Fruit fly (Drosophila melanogaster) whole organism, prepupa: ENCODE results near the gene ohgt.

Experiments
- Blimp-1 ChIP-seq: fragments of 200-800 bp; sonication (Bioruptor generic); optimal IDR thresholded peaks from 3 replicates; lab custom pipeline; 2017; ENCODE audit warnings: missing biosample characterization, missing genetic modification characterization, mild to moderate bottlenecking, moderate library complexity, missing genetic modification reagents
- CG10631 ChIP-seq: fragments of 200-800 bp; sonication (Bioruptor generic); optimal IDR thresholded peaks from 2 replicates; lab custom pipeline; 2016; ENCODE audit warnings: missing biosample characterization, missing genetic modification characterization
- CG10669 ChIP-seq: fragments of 200-800 bp; sonication (Bioruptor generic); optimal IDR thresholded peaks from 3 replicates; lab custom pipeline; 2018; ENCODE audit warnings: missing biosample characterization, mild to moderate bottlenecking, missing genetic modification characterization, moderate library complexity
- CG11294 ChIP-seq: fragments of 200-800 bp; sonication (Bioruptor generic); IDR thresholded peaks from 2 replicates; pipeline ENCODE4 v1.3.6; 2022; ENCODE audit warnings: missing biosample characterization, missing genetic modification characterization
- CG11762 ChIP-seq: fragments of 200-800 bp; sonication (Bioruptor generic); optimal IDR thresholded peaks from 3 replicates; lab custom pipeline; 2016; ENCODE audit warnings: missing biosample characterization, missing genetic modification characterization; ENCODE audit not compliant: insufficient read depth
- CG11902 ChIP-seq: fragments of 200-800 bp; sonication (Bioruptor generic); optimal IDR thresholded peaks from 3 replicates; lab custom pipeline; 2016; ENCODE audit warnings: missing biosample characterization, missing genetic modification characterization
- CG15336 ChIP-seq: fragments of 200-800 bp; sonication (Bioruptor generic); IDR thresholded peaks from 2 replicates; pipeline ENCODE4 v1.3.6; 2022; ENCODE audit warnings: missing biosample characterization, missing genetic modification characterization
- CG1621 ChIP-seq: fragments of 200-800 bp; sonication (Bioruptor generic); optimal IDR thresholded peaks from 3 replicates; lab custom pipeline; 2018; ENCODE audit warnings: missing biosample characterization, mild to moderate bottlenecking, missing genetic modification characterization
- CG16779 ChIP-seq: fragments of 200-800 bp; sonication (Bioruptor generic); optimal IDR thresholded peaks from 3 replicates; lab custom pipeline; 2017; ENCODE audit warnings: missing biosample characterization, mild to moderate bottlenecking, missing genetic modification characterization
- CG3032 ChIP-seq: fragments of 200-800 bp; optimal IDR thresholded peaks from 2 replicates; lab custom pipeline; 2019; ENCODE audit warnings: missing biosample characterization, mild to moderate bottlenecking, missing genetic modification characterization, moderate library complexity
- CG31627 ChIP-seq: fragments of 200-800 bp; sonication (Bioruptor generic); optimal IDR thresholded peaks from 3 replicates; lab custom pipeline; 2016; ENCODE audit warnings: missing biosample characterization, missing genetic modification characterization
- CG32006 ChIP-seq: fragments of 200-800 bp; sonication (Bioruptor generic); optimal IDR thresholded peaks from 3 replicates; lab custom pipeline; 2017; ENCODE audit warnings: missing biosample characterization, mild to moderate bottlenecking, missing genetic modification characterization
- CG34406 ChIP-seq: fragments of 200-800 bp; sonication (Bioruptor generic); optimal IDR thresholded peaks from 3 replicates; lab custom pipeline; 2016; ENCODE audit warnings: missing biosample characterization, missing genetic modification characterization
- CG4318 ChIP-seq: fragments of 200-800 bp; sonication (Bioruptor generic); optimal IDR thresholded peaks from 3 replicates; lab custom pipeline; 2017; ENCODE audit warnings: missing biosample characterization, mild to moderate bottlenecking, missing genetic modification characterization
- CG6163 ChIP-seq: fragments of 200-800 bp; sonication (Bioruptor generic); IDR thresholded peaks from 3 replicates; pipeline ENCODE4 v1.3.6; 2022; ENCODE audit warnings: missing biosample characterization, missing genetic modification characterization
- CG6276 ChIP-seq: fragments of 200-800 bp; sonication (Bioruptor generic); optimal IDR thresholded peaks from 2 replicates; lab custom pipeline; 2017; ENCODE audit warnings: missing biosample characterization, mild to moderate bottlenecking, missing genetic modification characterization
- CG6792 ChIP-seq: fragments of 200-800 bp; sonication (Bioruptor generic); optimal IDR thresholded peaks from 3 replicates; lab custom pipeline; 2016; ENCODE audit warnings: missing biosample characterization, missing genetic modification characterization
- CG6808 ChIP-seq: fragments of 200-800 bp; sonication (Bioruptor generic); optimal IDR thresholded peaks from 3 replicates; lab custom pipeline; 2017; ENCODE audit warnings: missing biosample characterization, missing genetic modification characterization, mild to moderate bottlenecking, moderate library complexity, missing genetic modification reagents
- CG6854 ChIP-seq: fragments of 200-800 bp; sonication (Bioruptor generic); optimal IDR thresholded peaks from 2 replicates; lab custom pipeline; 2017; ENCODE audit warnings: missing biosample characterization, mild to moderate bottlenecking, missing genetic modification characterization
- CG8632 ChIP-seq: fragments of 200-800 bp; sonication (Bioruptor generic); optimal IDR thresholded peaks from 3 replicates; lab custom pipeline; 2016; ENCODE audit warnings: missing biosample characterization, missing genetic modification characterization
- Eip75B ChIP-seq: fragments of 200-800 bp; sonication (Bioruptor generic); optimal IDR thresholded peaks from 3 replicates; lab custom pipeline; 2016; ENCODE audit warnings: missing biosample characterization, missing genetic modification characterization
- Eip78C ChIP-seq: fragments of 200-800 bp; sonication (Bioruptor generic); peaks from one replicate; lab custom pipeline; 2016; ENCODE audit warnings: missing biosample characterization, missing genetic modification characterization
- Eip93F ChIP-seq: fragments of 200-800 bp; sonication (Bioruptor generic); optimal IDR thresholded peaks from 2 replicates; lab custom pipeline; 2016; ENCODE audit warnings: missing biosample characterization, mild to moderate bottlenecking, missing genetic modification characterization
- Ets21C ChIP-seq: fragments of 200-800 bp; sonication (Bioruptor generic); optimal IDR thresholded peaks from 3 replicates; lab custom pipeline; 2016; ENCODE audit warnings: missing biosample characterization, missing genetic modification characterization
- Ets96B ChIP-seq: fragments of 200-800 bp; optimal IDR thresholded peaks from 2 replicates; lab custom pipeline; 2019; ENCODE audit warnings: missing biosample characterization, mild to moderate bottlenecking, missing genetic modification characterization, moderate library complexity
- Gug ChIP-seq: fragments of 200-800 bp; sonication (Bioruptor generic); IDR thresholded peaks from 2 replicates; pipeline ENCODE4 v1.3.6; 2022; ENCODE audit warnings: missing biosample characterization, missing genetic modification characterization
- Hr38 ChIP-seq: sonication (Bioruptor generic); optimal IDR thresholded peaks from 2 replicates; lab custom pipeline; 2016; ENCODE audit warnings: missing biosample characterization, missing genetic modification characterization
- Hr39 ChIP-seq: fragments of 200-800 bp; sonication (Bioruptor generic); optimal IDR thresholded peaks from 2 replicates; lab custom pipeline; 2016; ENCODE audit warnings: missing biosample characterization, missing genetic modification characterization
- Hr4 ChIP-seq: fragments of 200-800 bp; sonication (Bioruptor generic); optimal IDR thresholded peaks from 3 replicates; lab custom pipeline; 2016; ENCODE audit warnings: missing biosample characterization, missing genetic modification characterization
- Lpt ChIP-seq: fragments of 200-800 bp; sonication (Bioruptor generic); optimal IDR thresholded peaks from 3 replicates; lab custom pipeline; 2016; ENCODE audit warnings: missing biosample characterization, missing genetic modification characterization
- Met ChIP-seq: fragments of 200-800 bp; sonication (Bioruptor generic); optimal IDR thresholded peaks from 3 replicates; lab custom pipeline; 2016; ENCODE audit warnings: missing biosample characterization, missing genetic modification characterization
- OdsH ChIP-seq: fragments of 200-800 bp; sonication (Bioruptor generic); optimal IDR thresholded peaks from 3 replicates; lab custom pipeline; 2016; ENCODE audit warnings: missing biosample characterization, missing genetic modification characterization
- Smox ChIP-seq: fragments of 200-800 bp; sonication (Bioruptor generic); optimal IDR thresholded peaks from 3 replicates; lab custom pipeline; 2016; ENCODE audit warnings: missing biosample characterization, missing genetic modification characterization
- Sox102F ChIP-seq: fragments of 200-800 bp; sonication (Bioruptor generic); optimal IDR thresholded peaks from 2 replicates; lab custom pipeline; 2016; ENCODE audit warnings: missing biosample characterization, mild to moderate bottlenecking, missing genetic modification characterization
- Sox14 ChIP-seq: fragments of 200-800 bp; sonication (Bioruptor generic); optimal IDR thresholded peaks from 3 replicates; lab custom pipeline; 2016; ENCODE audit warnings: missing biosample characterization, missing genetic modification characterization
- Sox15 ChIP-seq: fragments of 200-800 bp; sonication (Bioruptor generic); optimal IDR thresholded peaks from 3 replicates; lab custom pipeline; 2016; ENCODE audit warnings: missing biosample characterization, missing genetic modification characterization
- achi ChIP-seq: fragments of 200-800 bp; sonication (Bioruptor generic); optimal IDR thresholded peaks from 3 replicates; lab custom pipeline; 2016; ENCODE audit warnings: missing biosample characterization, missing genetic modification characterization
- acj6 ChIP-seq: fragments of 200-800 bp; sonication (Bioruptor generic); optimal IDR thresholded peaks from 3 replicates; lab custom pipeline; 2016; ENCODE audit warnings: missing biosample characterization, missing genetic modification characterization
- cyc ChIP-seq: fragments of 200-800 bp; sonication (Bioruptor generic); optimal IDR thresholded peaks from 3 replicates; lab custom pipeline; 2016; ENCODE audit warnings: missing biosample characterization, missing genetic modification characterization
- eg ChIP-seq: fragments of 200-800 bp; sonication (Bioruptor generic); IDR thresholded peaks from 3 replicates; pipeline ENCODE4 v1.3.6; 2022; ENCODE audit warnings: missing biosample characterization, missing genetic modification characterization
- esn ChIP-seq: fragments of 200-800 bp; sonication (Bioruptor generic); optimal IDR thresholded peaks from 2 replicates; lab custom pipeline; 2016; ENCODE audit warnings: missing biosample characterization, mild to moderate bottlenecking, missing genetic modification characterization, moderate library complexity
- fd59A ChIP-seq: fragments of 200-800 bp; sonication (Bioruptor generic); optimal IDR thresholded peaks from 2 replicates; lab custom pipeline; 2017; ENCODE audit warnings: missing biosample characterization, mild to moderate bottlenecking, missing genetic modification characterization, missing genetic modification reagents
- fkh ChIP-seq: fragments of 200-800 bp; sonication (Bioruptor generic); optimal IDR thresholded peaks from 3 replicates; lab custom pipeline; 2017; ENCODE audit warnings: missing biosample characterization, mild to moderate bottlenecking, missing genetic modification characterization, moderate library complexity
- lz ChIP-seq: fragments of 200-800 bp; sonication (Bioruptor generic); optimal IDR thresholded peaks from 3 replicates; lab custom pipeline; 2016; ENCODE audit warnings: missing biosample characterization, missing genetic modification characterization
- net ChIP-seq: fragments of 200-800 bp; sonication (Bioruptor generic); optimal IDR thresholded peaks from 3 replicates; lab custom pipeline; 2016; ENCODE audit warnings: missing biosample characterization, missing genetic modification characterization
- pdm3 ChIP-seq: fragments of 200-800 bp; sonication (Bioruptor generic); optimal IDR thresholded peaks from 3 replicates; lab custom pipeline; 2016; ENCODE audit warnings: missing biosample characterization, missing genetic modification characterization
- salr ChIP-seq, 2 experiments: fragments of 200-800 bp; sonication (Bioruptor generic); optimal IDR thresholded peaks; 3 replicates each; lab custom pipeline; 2016 to 2018; ENCODE audit warnings: missing biosample characterization in 2 of 2, missing genetic modification characterization in 2 of 2, mild to moderate bottlenecking in 1 of 2
- spab ChIP-seq: fragments of 200-800 bp; sonication (Bioruptor generic); optimal IDR thresholded peaks from 2 replicates; lab custom pipeline; 2017; ENCODE audit warnings: missing biosample characterization, mild to moderate bottlenecking, missing genetic modification characterization, missing genetic modification reagents
- ss ChIP-seq, 2 experiments: fragments of 200-800 bp; sonication (Bioruptor generic); optimal IDR thresholded peaks; 2 replicates in 1 of 2; 3 replicates in 1 of 2; lab custom pipeline; 2017 to 2018; ENCODE audit warnings: mild to moderate bottlenecking in 2 of 2, missing biosample characterization in 2 of 2, missing genetic modification characterization in 2 of 2, moderate library complexity in 1 of 2
- svp ChIP-seq: fragments of 200-800 bp; sonication (Bioruptor generic); peaks from one replicate; lab custom pipeline; 2016; ENCODE audit warnings: missing biosample characterization, missing genetic modification characterization
- topi ChIP-seq: fragments of 200-800 bp; sonication (Bioruptor generic); optimal IDR thresholded peaks from 3 replicates; lab custom pipeline; 2016; ENCODE audit warnings: missing biosample characterization, missing genetic modification characterization
- vri ChIP-seq: fragments of 200-800 bp; sonication (Bioruptor generic); optimal IDR thresholded peaks from 3 replicates; lab custom pipeline; 2016; ENCODE audit warnings: missing biosample characterization, mild to moderate bottlenecking, missing genetic modification characterization

The ohgt gene

DNA sequence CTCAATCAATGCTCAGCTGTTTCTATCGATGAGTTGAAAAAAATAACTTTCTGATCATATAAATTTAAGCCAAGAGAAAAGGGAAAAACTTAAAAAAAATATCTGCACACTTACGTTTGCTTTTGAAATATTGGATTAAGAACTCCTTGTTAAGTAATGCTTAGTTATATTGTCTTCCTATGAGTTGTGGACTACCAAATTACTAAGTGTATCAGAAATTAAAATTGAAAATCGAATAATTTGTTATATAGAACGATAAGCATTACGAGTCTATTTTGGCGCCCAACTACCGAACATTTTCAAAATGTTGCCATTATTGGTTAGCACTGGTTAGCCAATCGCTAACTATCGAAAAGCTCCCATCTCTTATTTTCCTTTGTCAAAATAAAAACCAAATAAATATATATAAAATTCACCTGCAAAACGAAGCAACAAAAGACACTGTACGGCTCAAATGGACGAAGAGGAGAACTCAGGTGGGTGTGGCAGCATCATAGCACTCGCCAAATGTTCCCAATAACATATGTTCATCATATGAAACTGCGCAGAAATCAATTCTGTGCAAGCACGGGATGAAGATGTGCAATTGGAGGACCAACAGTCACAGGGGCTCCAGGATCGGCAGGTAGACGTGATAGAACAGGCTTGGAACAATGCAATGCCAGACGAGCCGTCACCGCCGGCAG, at the start of gene ohgt:
TSS of gene ohgt (plus strand) at position 358 of the 686 bp plus-strand sequence.
- TF ChIP-seq Sox102F, result no peak
- no peak for TF ChIP-seq CG6276
- TF ChIP-seq CG15336, result 0 out of 2 replicates have a peak, but pooled peaks have one; percentile 38
- no peak for TF ChIP-seq CG11902 (GFP tag; lab: Kevin White, UChicago)
- peak; percentile 31 for TF ChIP-seq CG10631 (GFP tag; lab: Kevin White, UChicago)
- no peak for TF ChIP-seq CG11762 (GFP tag; lab: Kevin White, UChicago)
- peak; percentile 26 for TF ChIP-seq CG31627 (GFP tag; lab: Kevin White, UChicago)
- TF ChIP-seq acj6 (GFP tag; lab: Kevin White, UChicago), result peak; percentile 43
- peak; percentile 32 for TF ChIP-seq cyc (GFP tag; lab: Kevin White, UChicago)
- TF ChIP-seq CG8632, result no peak
- TF ChIP-seq lz (GFP tag; lab: Kevin White, UChicago), result peak; percentile 25
- TF ChIP-seq Eip93F (GFP tag; lab: Kevin White, UChicago), result no peak
- no peak for TF ChIP-seq salr (GFP tag; optimal IDR thresholded peaks at IDR 0.05; lab: Kevin White, UChicago)
- TF ChIP-seq Smox, result no peak
- TF ChIP-seq CG1621 (tag; lab: Kevin White, UChicago), result no peak
- no peak for TF ChIP-seq CG6792 (GFP tag; lab: Kevin White, UChicago)
- TF ChIP-seq Hr4 (GFP tag; lab: Kevin White, UChicago), result peak; percentile 59
- no peak for TF ChIP-seq CG6854
- TF ChIP-seq Met (GFP tag; lab: Kevin White, UChicago), result no peak
- peak; percentile 24 for TF ChIP-seq fkh (GFP tag; lab: Kevin White, UChicago)
- no peak for TF ChIP-seq CG16779 (tag; lab: Kevin White, UChicago)
- TF ChIP-seq Blimp-1 (GFP tag; lab: Kevin White, UChicago), result no peak
- peak; percentile 33 for TF ChIP-seq CG34406
- peak; percentile 73 for TF ChIP-seq Sox14
- peak; percentile 29 for TF ChIP-seq topi (GFP tag; lab: Kevin White, UChicago)
- TF ChIP-seq spab (GFP tag; lab: Kevin White, UChicago), result no peak
- TF ChIP-seq vri, result no peak
- no peak for TF ChIP-seq CG4318 (GFP tag; lab: Kevin White, UChicago)
- no peak for TF ChIP-seq Eip75B (GFP tag; lab: Kevin White, UChicago)
- no peak for TF ChIP-seq ss (GFP tag; optimal IDR thresholded peaks at IDR 0.05; lab: Kevin White, UChicago)
- no peak for TF ChIP-seq Hr38
- no peak for TF ChIP-seq Ets96B (tag; lab: Kevin White, UChicago)
- peak; percentile 84 for TF ChIP-seq Eip78C (GFP tag; lab: Kevin White, UChicago)
- TF ChIP-seq Hr39 (GFP tag; lab: Kevin White, UChicago), result peak; percentile 41
- peak; percentile 98 for TF ChIP-seq CG6808 (GFP tag; lab: Kevin White, UChicago)
- TF ChIP-seq eg, result no peak
- no peak for TF ChIP-seq Lpt
- TF ChIP-seq fd59A (GFP tag; lab: Kevin White, UChicago), result peak; percentile 3
- peak; percentile 41 for TF ChIP-seq achi (GFP tag; lab: Kevin White, UChicago)
- no peak for TF ChIP-seq net (GFP tag; lab: Kevin White, UChicago)
- no peak for TF ChIP-seq CG32006 (GFP tag; lab: Kevin White, UChicago)
- peak; percentile 33 for TF ChIP-seq CG10669 (GFP tag; lab: Kevin White, UChicago)
- TF ChIP-seq Gug (GFP tag; lab: Robert Waterston, UW), result no peak
- TF ChIP-seq svp (GFP tag; lab: Kevin White, UChicago), result no peak
- no peak for TF ChIP-seq pdm3 (GFP tag; lab: Kevin White, UChicago)
- TF ChIP-seq esn (GFP tag; lab: Kevin White, UChicago), result peak; percentile 49
- TF ChIP-seq Sox15, result no peak
- no peak for TF ChIP-seq OdsH (GFP tag; lab: Kevin White, UChicago)
- TF ChIP-seq CG11294 (GFP tag; lab: Robert Waterston, UW), result no peak
- peak; percentile 44 for TF ChIP-seq CG3032
- TF ChIP-seq Ets21C (GFP tag; lab: Kevin White, UChicago), result no peak
- TF ChIP-seq CG6163 (GFP tag; lab: Robert Waterston, UW), result no peak
